Worm (Caenorhabditis elegans): ENCODE measurements around the gene scrm-7.

DNA sequence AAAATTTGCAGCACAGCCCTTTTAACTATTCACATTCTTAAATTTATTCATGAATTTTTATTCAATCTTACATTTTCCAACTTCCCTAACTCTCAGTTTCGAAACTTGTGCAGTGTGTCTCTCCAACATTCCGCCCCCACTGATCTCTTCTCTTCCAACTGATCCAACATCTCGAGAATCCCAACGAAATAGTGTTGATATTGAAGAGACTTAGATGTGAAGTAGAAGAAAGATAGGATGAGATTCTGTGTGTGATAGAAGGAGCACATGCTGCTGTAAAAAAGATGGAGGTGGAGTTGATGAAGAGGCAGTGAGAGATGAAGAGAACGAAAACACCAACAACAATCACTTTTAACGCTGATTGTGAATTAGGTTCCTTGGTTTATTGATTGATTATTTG lies 40.8 kb upstream of the scrm-7 start:
- no peak for TF ChIP-seq him-1 (tag; optimal IDR thresholded peaks at IDR 0.05)
- TF ChIP-seq dao-5 (tag; optimal IDR thresholded peaks at IDR 0.05) = no peak
- TF ChIP-seq W03F9.2 (tag; optimal IDR thresholded peaks at IDR 0.05) = no peak

Data from whole organism, L4/young adult.